Worm (Caenorhabditis elegans) whole organism, young adult: Measurements from ENCODE around the gene snt-6.

Source experiments
- B0261.1 ChIP-seq: sonication (generic microtip); optimal IDR thresholded peaks from 2 replicates; lab custom pipeline; 2016; ENCODE audit warnings: mild to moderate bottlenecking, missing genetic modification characterization, moderate library complexity, missing compliant biosample characterization
- D2030.7 ChIP-seq: fragments of 200-800 bp; sonication (Bioruptor generic); IDR thresholded peaks from 2 replicates; pipeline ENCODE4 v1.3.6; 2022; ENCODE audit warnings: missing genetic modification reagents, missing genetic modification characterization, missing compliant biosample characterization
- F23B12.7 ChIP-seq: sonication (generic microtip); optimal IDR thresholded peaks from 2 replicates; lab custom pipeline; 2017; ENCODE audit warnings: missing genetic modification characterization, mild to moderate bottlenecking, missing compliant biosample characterization, antibody characterized with exemption, moderate library complexity; ENCODE audit not compliant: insufficient read depth
- F52B5.7 ChIP-seq: sonication (generic microtip); optimal IDR thresholded peaks from 2 replicates; lab custom pipeline; 2016; ENCODE audit warnings: mild to moderate bottlenecking, missing genetic modification characterization, missing compliant biosample characterization
- F57C9.4 ChIP-seq: sonication (generic microtip); optimal IDR thresholded peaks from 2 replicates; lab custom pipeline; 2017; ENCODE audit warnings: mild to moderate bottlenecking, missing genetic modification characterization, missing compliant biosample characterization
- K11D2.4 ChIP-seq: fragments of 200-800 bp; sonication (Bioruptor generic); IDR thresholded peaks from 2 replicates; pipeline ENCODE4 v1.3.6; 2022; ENCODE audit warnings: missing genetic modification reagents, missing genetic modification characterization, missing compliant biosample characterization
- K12H6.12 ChIP-seq: fragments of 200-800 bp; sonication (Bioruptor generic); optimal IDR thresholded peaks from 2 replicates; lab custom pipeline; 2018; ENCODE audit warnings: mild to moderate bottlenecking, missing genetic modification characterization, missing compliant biosample characterization
- Y95B8A.8 ChIP-seq: fragments of 200-800 bp; sonication (Bioruptor generic); IDR thresholded peaks from 2 replicates; pipeline ENCODE4 v1.3.6; 2022; ENCODE audit warnings: missing genetic modification reagents, missing genetic modification characterization, missing compliant biosample characterization
- atf-7 ChIP-seq: sonication (generic microtip); optimal IDR thresholded peaks from 2 replicates; lab custom pipeline; 2017; ENCODE audit warnings: mild to moderate bottlenecking, missing genetic modification characterization, missing compliant biosample characterization
- attf-3 ChIP-seq: fragments of 200-800 bp; sonication (Bioruptor generic); conservative IDR thresholded peaks from 2 replicates; pipeline ENCODE4 v1.3.6; 2022; ENCODE audit warnings: missing genetic modification reagents, missing genetic modification characterization, missing compliant biosample characterization
- ccch-3 ChIP-seq: fragments of 200-800 bp; sonication (Bioruptor generic); optimal IDR thresholded peaks from 2 replicates; lab custom pipeline; 2018; ENCODE audit warnings: mild to moderate bottlenecking, missing genetic modification characterization, missing compliant biosample characterization
- ceh-100 ChIP-seq: fragments of 200-800 bp; sonication (Bioruptor generic); IDR thresholded peaks from 2 replicates; pipeline ENCODE4 v1.3.6; 2022; ENCODE audit warnings: missing genetic modification reagents, missing genetic modification characterization, missing compliant biosample characterization
- ceh-40 ChIP-seq: fragments of 200-800 bp; sonication (Bioruptor generic); IDR thresholded peaks from 2 replicates; pipeline ENCODE4 v1.3.6; 2022; ENCODE audit warnings: missing genetic modification characterization, missing compliant biosample characterization
- ceh-91 ChIP-seq: fragments of 200-800 bp; sonication (Bioruptor generic); IDR thresholded peaks from 2 replicates; pipeline ENCODE4 v1.3.6; 2022; ENCODE audit warnings: missing genetic modification reagents, missing genetic modification characterization, missing compliant biosample characterization
- dox-1 ChIP-seq: fragments of 200-800 bp; sonication (Bioruptor generic); IDR thresholded peaks from 2 replicates; pipeline ENCODE4 v1.3.6; 2022; ENCODE audit warnings: missing genetic modification reagents, missing genetic modification characterization, missing compliant biosample characterization
- dpff-1 ChIP-seq: sonication (generic microtip); optimal IDR thresholded peaks from 2 replicates; lab custom pipeline; 2017; ENCODE audit warnings: mild to moderate bottlenecking, missing genetic modification characterization, missing compliant biosample characterization
- ekl-4 ChIP-seq: fragments of 200-800 bp; sonication (Bioruptor generic); IDR thresholded peaks from 2 replicates; pipeline ENCODE4 v1.3.6; 2022; ENCODE audit warnings: missing genetic modification reagents, missing genetic modification characterization, missing compliant biosample characterization
- fkh-3 ChIP-seq: sonication (generic microtip); optimal IDR thresholded peaks from 2 replicates; lab custom pipeline; 2016; ENCODE audit warnings: mild to moderate bottlenecking, missing genetic modification characterization, missing compliant biosample characterization
- gei-17 ChIP-seq: fragments of 200-800 bp; sonication (Bioruptor generic); optimal IDR thresholded peaks from 2 replicates; lab custom pipeline; 2018; ENCODE audit warnings: mild to moderate bottlenecking, missing genetic modification characterization, missing compliant biosample characterization
- him-1 ChIP-seq: sonication (generic microtip); optimal IDR thresholded peaks from 2 replicates; lab custom pipeline; 2016; ENCODE audit warnings: missing genotype, missing genetic modification reagents, missing genetic modification characterization, missing compliant biosample characterization
- hmg-1.2 ChIP-seq: fragments of 200-800 bp; sonication (Bioruptor generic); IDR thresholded peaks from 2 replicates; pipeline ENCODE4 v1.3.6; 2022; ENCODE audit warnings: missing genetic modification reagents, missing genetic modification characterization, missing compliant biosample characterization
- let-607 ChIP-seq, 2 experiments: fragments of 200-800 bp in 1 of 2; sonication (Bioruptor generic) in 1 of 2; sonication (generic microtip) in 1 of 2; optimal IDR thresholded peaks; 2 replicates each; lab custom pipeline; 2016 to 2018; ENCODE audit warnings: mild to moderate bottlenecking in 2 of 2, missing compliant biosample characterization in 2 of 2, missing genetic modification characterization in 2 of 2, moderate library complexity in 2 of 2, missing genotype in 1 of 2
- lin-40 ChIP-seq: sonication (generic microtip); optimal IDR thresholded peaks from 2 replicates; lab custom pipeline; 2016; ENCODE audit warnings: missing genetic modification characterization, mild to moderate bottlenecking, missing compliant biosample characterization, missing genotype, missing genetic modification reagents
- lir-1 ChIP-seq: fragments of 200-800 bp; sonication (Bioruptor generic); conservative IDR thresholded peaks from 2 replicates; pipeline ENCODE4 v1.3.6; 2022; ENCODE audit warnings: missing genetic modification reagents, missing genetic modification characterization, missing compliant biosample characterization
- nfya-2 ChIP-seq: fragments of 200-800 bp; sonication (Bioruptor generic); IDR thresholded peaks from 2 replicates; pipeline ENCODE4 v1.3.6; 2022; ENCODE audit warnings: missing genetic modification reagents, missing genetic modification characterization, missing compliant biosample characterization
- nhr-80 ChIP-seq: sonication (generic microtip); optimal IDR thresholded peaks from 2 replicates; lab custom pipeline; 2016; ENCODE audit warnings: missing genetic modification characterization, missing compliant biosample characterization
- pbrm-1 ChIP-seq: fragments of 200-800 bp; sonication (Bioruptor generic); IDR thresholded peaks from 2 replicates; pipeline ENCODE4 v1.3.6; 2022; ENCODE audit warnings: missing genetic modification reagents, missing genetic modification characterization, missing compliant biosample characterization
- repo-1 ChIP-seq: sonication (generic microtip); optimal IDR thresholded peaks from 2 replicates; lab custom pipeline; 2017; ENCODE audit warnings: mild to moderate bottlenecking, missing genetic modification characterization, missing compliant biosample characterization
- sdz-38 ChIP-seq: sonication (generic microtip); optimal IDR thresholded peaks from 2 replicates; lab custom pipeline; 2016; ENCODE audit warnings: missing genotype, missing genetic modification characterization, missing compliant biosample characterization
- snpc-3.4 ChIP-seq: sonication (generic microtip); optimal IDR thresholded peaks from 2 replicates; lab custom pipeline; 2017; ENCODE audit warnings: missing genetic modification characterization, mild to moderate bottlenecking, missing compliant biosample characterization, antibody characterized with exemption, moderate library complexity, missing genotype, missing genetic modification reagents
- snpc-4 ChIP-seq, 5 experiments: fragments of 150-350 bp in 1 of 5; sonication (generic microtip) in 4 of 5; optimal IDR thresholded peaks; 2 replicates each; lab custom pipeline; 2014 to 2018; ENCODE audit warnings: missing genetic modification characterization in 5 of 5, missing biosample characterization in 3 of 5, antibody characterized with exemption in 2 of 5, mild to moderate bottlenecking in 2 of 5, missing compliant biosample characterization in 2 of 5, missing genotype in 2 of 5, moderate library complexity in 2 of 5, missing genetic modification reagents in 1 of 5
- tbp1 ChIP-seq: fragments of 200-800 bp; sonication (Bioruptor generic); optimal IDR thresholded peaks from 2 replicates; lab custom pipeline; 2018; ENCODE audit warnings: mild to moderate bottlenecking, missing genetic modification characterization, missing compliant biosample characterization
- unc-130 ChIP-seq: sonication (generic microtip); optimal IDR thresholded peaks from 2 replicates; lab custom pipeline; 2016; ENCODE audit warnings: missing genetic modification reagents, missing genetic modification characterization, missing compliant biosample characterization
- unc-62 ChIP-seq: fragments of 150-350 bp; optimal IDR thresholded peaks from 2 replicates; lab custom pipeline; 2014; ENCODE audit warnings: missing biosample characterization, missing genetic modification reagents, missing genetic modification characterization
- xnd-1 ChIP-seq: sonication (generic microtip); optimal IDR thresholded peaks from 2 replicates; lab custom pipeline; 2016; ENCODE audit warnings: missing genotype, missing genetic modification reagents, missing genetic modification characterization, missing compliant biosample characterization
- zim-3 ChIP-seq: sonication (generic microtip); optimal IDR thresholded peaks from 2 replicates; lab custom pipeline; 2017; ENCODE audit warnings: mild to moderate bottlenecking, missing genetic modification characterization, moderate library complexity, missing compliant biosample characterization
- ztf-25 ChIP-seq: fragments of 200-800 bp; sonication (Bioruptor generic); IDR thresholded peaks from 2 replicates; pipeline ENCODE4 v1.3.6; 2022; ENCODE audit warnings: missing genetic modification reagents, missing genetic modification characterization, missing compliant biosample characterization
- ztf-28 ChIP-seq: fragments of 200-800 bp; sonication (Bioruptor generic); IDR thresholded peaks from 2 replicates; pipeline ENCODE4 v1.3.6; 2022; ENCODE audit warnings: missing genetic modification reagents, missing genetic modification characterization, missing compliant biosample characterization
- ztf-6 ChIP-seq: fragments of 200-800 bp; sonication (Bioruptor generic); IDR thresholded peaks from 2 replicates; pipeline ENCODE4 v1.3.6; 2022; ENCODE audit warnings: missing genetic modification reagents, missing genetic modification characterization, missing compliant biosample characterization

snt-6 gene

ce11 chrII:796916-797315, 46.9 kb upstream of the snt-6 start:
- TF ChIP-seq K12H6.12 (tag; lab: Kevin White, UChicago): no peak
- no peak for TF ChIP-seq B0261.1 (tag; lab: Kevin White, UChicago)
- no peak for TF ChIP-seq xnd-1 (tag; lab: Kevin White, UChicago)
- TF ChIP-seq nhr-80 (tag; lab: Kevin White, UChicago): no peak
- TF ChIP-seq lin-40 (tag; lab: Kevin White, UChicago): no peak
- no peak for TF ChIP-seq attf-3 (GFP tag; lab: Robert Waterston, UW)
- TF ChIP-seq ceh-100: no peak
- no peak for TF ChIP-seq D2030.7 (GFP tag; lab: Robert Waterston, UW)

DNA sequence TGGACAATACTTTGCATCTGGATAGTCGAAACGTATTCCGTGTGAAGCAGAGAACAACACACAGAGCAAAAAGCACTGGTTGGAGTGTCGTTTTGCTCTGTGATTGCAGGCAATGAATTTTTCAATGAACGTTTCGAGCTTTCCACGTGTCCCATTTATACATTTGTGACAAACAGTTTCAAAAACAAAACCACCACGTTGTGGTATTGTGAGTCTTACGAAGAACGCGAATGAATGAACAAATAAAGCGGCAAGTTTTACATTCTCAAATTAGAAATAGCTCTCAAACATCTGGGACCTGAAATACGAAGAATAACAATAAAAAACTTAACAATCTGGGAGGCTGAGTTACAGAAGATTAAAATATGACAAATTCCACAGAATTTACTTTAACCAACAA, 41.8 kb upstream of the snt-6 start, which contains the start of gene F46F5.1:
TSS of gene F46F5.1 (minus strand) at position 101 of the 400 bp plus-strand sequence.
- TF ChIP-seq gei-17 (no peak), hmg-1.2 (no peak), F23B12.7 (no peak), ceh-91 (GFP tag; lab: Robert Waterston, UW) (no peak), F57C9.4 (tag; lab: Kevin White, UChicago) (no peak), snpc-4 (GFP tag; optimal IDR thresholded peaks at IDR 0.05; lab: Kevin White, UChicago) (no peak), snpc-4 (tag; optimal IDR thresholded peaks at IDR 0.05; lab: Kevin White, UChicago) (no peak), ekl-4 (GFP tag; lab: Robert Waterston, UW) (no peak), ztf-25 (no peak), ztf-6 (GFP tag; lab: Robert Waterston, UW) (no peak), tbp1 (no peak), pbrm-1 (GFP tag; lab: Robert Waterston, UW) (no peak), K11D2.4 (GFP tag; lab: Robert Waterston, UW) (no peak), repo-1 (tag; lab: Kevin White, UChicago) (no peak)

DNA sequence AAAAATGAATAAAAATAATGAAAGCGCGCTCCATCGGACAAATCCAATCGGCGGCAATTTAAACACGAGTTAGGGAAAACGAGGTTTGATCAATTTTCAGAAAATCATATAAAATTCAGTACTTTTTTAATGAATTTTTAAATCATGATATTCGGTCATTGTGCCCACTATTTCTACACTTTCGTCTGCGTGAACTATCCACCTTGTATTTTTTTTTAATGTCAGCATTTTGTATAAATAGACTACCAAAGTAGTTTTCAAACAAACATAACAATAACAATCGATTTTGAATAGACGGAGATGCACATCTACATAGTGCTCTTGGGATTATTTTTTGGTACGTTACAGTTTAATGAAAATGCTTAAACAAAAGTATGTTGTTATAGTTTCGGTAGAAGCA, 38.1 kb upstream of the snt-6 start, which contains the start of gene F46F5.15:
TSS of gene F46F5.15 (plus strand) at position 301 of the 400 bp plus-strand sequence.
- TF ChIP-seq fkh-3 (tag; lab: Kevin White, UChicago): no peak
- no peak for TF ChIP-seq sdz-38
- no peak for TF ChIP-seq F52B5.7
- no peak for TF ChIP-seq zim-3 (tag; lab: Kevin White, UChicago)
- no peak for TF ChIP-seq snpc-3.4
- TF ChIP-seq dox-1: no peak
- TF ChIP-seq dpff-1: no peak
- TF ChIP-seq let-607 (tag; optimal IDR thresholded peaks at IDR 0.05; lab: Kevin White, UChicago): no peak
- no peak for TF ChIP-seq Y95B8A.8 (GFP tag; lab: Robert Waterston, UW)
- no peak for TF ChIP-seq unc-130 (GFP tag; lab: Kevin White, UChicago)
- no peak for TF ChIP-seq nfya-2 (GFP tag; lab: Robert Waterston, UW)
- no peak for TF ChIP-seq atf-7 (tag; lab: Kevin White, UChicago)
- TF ChIP-seq ceh-40 (GFP tag; lab: Robert Waterston, UW): no peak
- TF ChIP-seq xnd-1 (tag; lab: Kevin White, UChicago): no peak
- TF ChIP-seq ccch-3: no peak

ce11 chrII:786938-787337, 36.9 kb upstream of the snt-6 start, which contains the start of gene F46F5.16:
F46F5.16 (plus strand) TSS chrII:787238.
- TF ChIP-seq lir-1 (no peak), ztf-28 (GFP tag; lab: Robert Waterston, UW) (no peak), him-1 (tag; lab: Kevin White, UChicago) (no peak), sdz-38 (no peak), unc-62 (GFP tag; lab: Kevin White, UChicago) (no peak), D2030.7 (GFP tag; lab: Robert Waterston, UW) (no peak)
